Worm (Caenorhabditis elegans) whole organism, young adult: ENCODE measurements around the gene ZK1098.6.

Source experiments
- F52B5.7 ChIP-seq: sonication (generic microtip); optimal IDR thresholded peaks from 2 replicates; lab custom pipeline; 2016; ENCODE audit warnings: mild to moderate bottlenecking, missing genetic modification characterization, missing compliant biosample characterization
- nhr-27 ChIP-seq: fragments of 200-800 bp; sonication (Bioruptor generic); optimal IDR thresholded peaks from 2 replicates; lab custom pipeline; 2018; ENCODE audit warnings: mild to moderate bottlenecking, missing genetic modification characterization, moderate library complexity, missing compliant biosample characterization
- unc-62 ChIP-seq: fragments of 150-350 bp; optimal IDR thresholded peaks from 2 replicates; lab custom pipeline; 2014; ENCODE audit warnings: missing biosample characterization, missing genetic modification reagents, missing genetic modification characterization

DNA sequence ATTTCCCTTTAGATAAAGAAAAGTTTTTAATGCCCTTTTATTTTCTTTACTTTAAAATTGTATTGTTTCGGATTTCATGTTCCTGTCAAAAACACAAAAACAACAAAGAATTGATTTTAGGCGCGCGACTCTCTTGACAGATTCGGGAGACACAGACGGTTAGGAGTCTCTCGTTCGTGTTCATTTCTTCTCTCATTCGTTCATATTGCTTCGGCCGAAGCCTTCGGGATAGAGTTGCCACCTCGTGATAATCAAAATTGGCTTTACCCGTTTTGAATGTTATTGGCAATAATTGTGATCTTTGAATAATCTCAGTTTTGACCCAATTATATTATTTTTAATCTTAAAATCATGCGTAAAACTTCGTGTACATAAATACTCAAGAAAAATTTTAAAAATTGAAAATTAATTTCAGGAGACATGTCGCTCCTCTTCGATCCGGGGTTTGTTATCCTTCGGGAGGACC, 15.9 kb upstream of the ZK1098.6 start, which contains the start of gene F55H2.5:
- TF ChIP-seq F52B5.7 (tag; lab: Kevin White, UChicago) (no peak), unc-62 (GFP tag; lab: Kevin White, UChicago) (no peak), nhr-27 (tag; lab: Kevin White, UChicago) (no peak)
